Worm (Caenorhabditis elegans): ENCODE data around the gene stt-3.

stt-3 gene

DNA sequence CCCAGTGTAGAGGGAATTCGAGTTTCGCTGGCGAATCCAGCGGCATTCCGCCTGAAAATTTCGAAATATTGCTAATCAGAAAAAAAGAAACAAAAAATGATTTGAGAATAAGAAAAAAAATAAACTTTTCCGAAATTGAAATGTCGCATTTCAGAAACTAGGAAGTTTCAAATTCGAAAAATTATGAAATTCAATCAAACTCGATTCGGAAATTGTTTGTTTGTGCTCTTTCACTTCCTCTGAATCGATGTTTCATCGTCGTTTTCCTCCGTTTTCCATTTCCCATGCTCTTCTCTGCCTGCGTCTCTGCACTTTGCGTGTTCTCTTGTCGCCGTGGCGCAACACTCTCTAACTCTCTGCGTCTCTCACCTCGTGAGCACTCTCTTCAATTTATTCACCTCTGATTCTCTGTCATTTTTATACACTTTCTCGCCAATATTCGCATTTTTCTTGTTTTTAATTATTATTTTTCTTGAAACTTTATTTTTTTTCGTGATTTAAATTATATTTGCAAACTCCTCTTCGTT, 29.9 kb downstream of the stt-3 start, which contains the start of gene C18F10.7 (continued):
- no peak for TF ChIP-seq zag-1 (tag; optimal IDR thresholded peaks at IDR 0.05)
- TF ChIP-seq crh-2 (tag; optimal IDR thresholded peaks at IDR 0.05): peak; percentile 66
- TF ChIP-seq sma-3 (GFP tag; optimal IDR thresholded peaks at IDR 0.05): peak; percentile 30
- TF ChIP-seq elt-1 (tag; optimal IDR thresholded peaks at IDR 0.05): no peak

DNA sequence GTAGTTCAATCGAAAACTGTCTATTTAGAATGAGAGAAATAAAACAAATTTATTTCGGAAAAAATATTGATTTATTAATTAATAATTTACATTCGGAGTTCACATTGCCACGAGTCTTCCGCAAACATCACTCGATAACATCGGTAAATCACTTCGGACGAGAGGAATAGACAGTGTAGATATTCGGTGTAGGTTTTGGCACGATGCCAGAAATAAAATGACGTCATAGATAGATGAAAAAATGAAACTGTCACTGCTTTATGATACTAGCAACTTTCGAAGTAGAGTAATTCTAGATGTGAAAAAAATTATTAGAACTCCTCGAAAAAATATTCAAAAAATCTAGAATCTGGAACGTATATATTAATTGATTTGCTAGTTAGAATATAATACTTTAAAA, 31.0 kb downstream of the stt-3 start:
- TF ChIP-seq sma-9 (GFP tag; optimal IDR thresholded peaks at IDR 0.05): peak; percentile 3
- no peak for TF ChIP-seq sma-9 (tag; optimal IDR thresholded peaks at IDR 0.05)
- no peak for TF ChIP-seq nhr-21 (tag; optimal IDR thresholded peaks at IDR 0.05)

DNA sequence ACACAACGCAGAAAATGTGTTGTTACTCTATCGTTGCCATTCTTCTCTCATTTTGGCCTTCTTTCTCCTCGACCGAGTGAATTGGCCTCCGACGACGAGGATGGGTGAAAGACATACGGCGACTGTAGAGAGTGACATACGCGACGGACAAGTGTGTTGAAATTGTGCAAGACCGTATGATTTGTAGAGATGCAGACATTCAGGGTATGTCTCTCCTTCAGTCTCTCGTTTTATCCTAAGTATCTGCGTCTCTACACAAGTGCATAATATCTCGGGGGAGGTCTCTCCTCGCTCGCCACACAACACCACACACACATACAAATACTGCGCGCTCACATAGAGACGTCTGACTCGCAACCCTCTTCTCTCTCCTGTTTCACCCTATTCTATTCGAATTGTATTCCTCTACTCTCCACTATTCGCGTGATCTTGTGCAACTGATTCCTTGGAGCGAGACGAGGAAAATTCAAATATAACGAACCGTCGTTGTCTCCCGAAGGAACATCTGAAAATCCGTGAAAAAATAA, 31.7 kb downstream of the stt-3 start, which contains the start of gene hmg-1.2:
Gene hmg-1.2, plus strand, starts transcription at position 311 of the 527 bp plus-strand sequence.
- TF ChIP-seq ztf-4 (tag; optimal IDR thresholded peaks at IDR 0.05) (peak; percentile 73), sma-9 (GFP tag; optimal IDR thresholded peaks at IDR 0.05) (peak; percentile 92), sma-9 (tag; optimal IDR thresholded peaks at IDR 0.05) (no peak), sem-4 (tag; optimal IDR thresholded peaks at IDR 0.05) (peak; percentile 65), nhr-77 (tag; optimal IDR thresholded peaks at IDR 0.05) (no peak), mab-5 (tag; optimal IDR thresholded peaks at IDR 0.05) (peak; percentile 43), sma-3 (GFP tag; optimal IDR thresholded peaks at IDR 0.05) (peak; percentile 74), ztf-11 (tag; optimal IDR thresholded peaks at IDR 0.05) (no peak), lin-13 (GFP tag; optimal IDR thresholded peaks at IDR 0.05) (peak; percentile 54), ztf-1 (GFP tag; conservative IDR thresholded peaks at IDR 0.05) (no peak), unc-55 (GFP tag; optimal IDR thresholded peaks at IDR 0.05) (peak; percentile 82), nhr-129 (tag; optimal IDR thresholded peaks at IDR 0.05) (peak; percentile 93), elt-1 (tag; optimal IDR thresholded peaks at IDR 0.05) (no peak), nhr-21 (tag; optimal IDR thresholded peaks at IDR 0.05) (peak; percentile 89), peb-1 (tag; optimal IDR thresholded peaks at IDR 0.05) (no peak), nhr-237 (tag; optimal IDR thresholded peaks at IDR 0.05) (no peak), ama-1 (optimal IDR thresholded peaks at IDR 0.05) (no peak), mbf-1 (tag; optimal IDR thresholded peaks at IDR 0.05) (no peak), unc-39 (tag; optimal IDR thresholded peaks at IDR 0.05) (no peak), snpc-4 (tag; optimal IDR thresholded peaks at IDR 0.05) (peak; percentile 66), mdl-1 (tag; optimal IDR thresholded peaks at IDR 0.05) (peak; percentile 54 to 75), lsy-2 (tag; optimal IDR thresholded peaks at IDR 0.05) (peak; percentile 27 to 83), nhr-11 (tag; optimal IDR thresholded peaks at IDR 0.05) (no peak), egl-27 (tag; optimal IDR thresholded peaks at IDR 0.05) (peak; percentile 88), unc-62 (GFP tag; optimal IDR thresholded peaks at IDR 0.05) (peak; percentile 44), dmd-4 (tag; optimal IDR thresholded peaks at IDR 0.05) (peak; percentile 55), nhr-12 (tag; optimal IDR thresholded peaks at IDR 0.05) (no peak), F13H6.1 (tag; optimal IDR thresholded peaks at IDR 0.05) (peak; percentile 95), blmp-1 (tag; optimal IDR thresholded peaks at IDR 0.05; ENCODE audit: insufficient read depth) (peak; percentile 76), ceh-82 (tag; optimal IDR thresholded peaks at IDR 0.05) (no peak), nhr-6 (tag; optimal IDR thresholded peaks at IDR 0.05) (peak; percentile 87), skn-1 (tag; optimal IDR thresholded peaks at IDR 0.05) (no peak), elt-3 (tag; optimal IDR thresholded peaks at IDR 0.05) (no peak), zag-1 (tag; optimal IDR thresholded peaks at IDR 0.05) (peak; percentile 52), ZK546.5 (tag; optimal IDR thresholded peaks at IDR 0.05) (peak; percentile 5), nhr-10 (tag; optimal IDR thresholded peaks at IDR 0.05) (no peak), alr-1 (tag; optimal IDR thresholded peaks at IDR 0.05) (peak; percentile 35), nhr-23 (tag; optimal IDR thresholded peaks at IDR 0.05) (no peak), nhr-25 (tag; optimal IDR thresholded peaks at IDR 0.05) (peak; percentile 83), fos-1 (tag; optimal IDR thresholded peaks at IDR 0.05) (peak; percentile 68), aly-2 (tag; optimal IDR thresholded peaks at IDR 0.05) (no peak), lin-39 (tag; optimal IDR thresholded peaks at IDR 0.05) (no peak), crh-2 (tag; optimal IDR thresholded peaks at IDR 0.05) (peak; percentile 83), ceh-16 (tag; optimal IDR thresholded peaks at IDR 0.05) (peak; percentile 64), Y55F3AM.14 (GFP tag; optimal IDR thresholded peaks at IDR 0.05) (peak; percentile 67), C34F6.9 (tag; optimal IDR thresholded peaks at IDR 0.05) (peak; percentile 83), gmeb-1 (tag; optimal IDR thresholded peaks at IDR 0.05) (peak; percentile 60), lin-11 (tag; optimal IDR thresholded peaks at IDR 0.05) (peak; percentile 43), R02D3.7 (tag; optimal IDR thresholded peaks at IDR 0.05) (no peak)

All from whole organism, L2 larva.